Fruit fly (Drosophila melanogaster): Measurements from ENCODE around the gene pan.

dm6 chr4:42352-42751 is 26.8 kb upstream of the pan start:
- TF ChIP-seq h (GFP tag; optimal IDR thresholded peaks at IDR 0.05) (no peak), usp (GFP tag; optimal IDR thresholded peaks at IDR 0.05) (no peak), rgr (GFP tag; optimal IDR thresholded peaks at IDR 0.05) (no peak), Myc (optimal IDR thresholded peaks at IDR 0.05) (no peak), Jra (GFP tag; optimal IDR thresholded peaks at IDR 0.05) (no peak), psq (GFP tag; optimal IDR thresholded peaks at IDR 0.05) (no peak), N (GFP tag; optimal IDR thresholded peaks at IDR 0.05) (no peak), brk (GFP tag; optimal IDR thresholded peaks at IDR 0.05) (no peak), Rel (GFP tag; optimal IDR thresholded peaks at IDR 0.05) (no peak), Rel (tag; optimal IDR thresholded peaks at IDR 0.05) (no peak), ey (GFP tag; optimal IDR thresholded peaks at IDR 0.05) (no peak), Hnf4 (GFP tag; optimal IDR thresholded peaks at IDR 0.05) (no peak)

Data from whole organism, wandering third instar larva.